Worm (Caenorhabditis elegans): ENCODE results near the gene ruvb-2.

ce11 chrIV:6920063-6920462, 857 bp upstream of the ruvb-2 start, which contains the start of gene T22D1.18:
- TF ChIP-seq flt-1 (GFP tag; IDR thresholded peaks at IDR 0.05) = no peak
- TF ChIP-seq med-1 (GFP tag; optimal IDR thresholded peaks at IDR 0.05; ENCODE audit: insufficient read depth) = no peak
- no peak for TF ChIP-seq T22C8.4 (GFP tag; IDR thresholded peaks at IDR 0.05)
- TF ChIP-seq ztf-29 (GFP tag; IDR thresholded peaks at IDR 0.05) = no peak
- TF ChIP-seq tab-1 (GFP tag; IDR thresholded peaks at IDR 0.05) = no peak
- TF ChIP-seq klf-2 (GFP tag; conservative IDR thresholded peaks at IDR 0.05) = no peak

Data from whole organism, midembryonic.